Worm (Caenorhabditis elegans): Measurements from ENCODE around the gene Y43E12A.2.

The Y43E12A.2 gene

DNA sequence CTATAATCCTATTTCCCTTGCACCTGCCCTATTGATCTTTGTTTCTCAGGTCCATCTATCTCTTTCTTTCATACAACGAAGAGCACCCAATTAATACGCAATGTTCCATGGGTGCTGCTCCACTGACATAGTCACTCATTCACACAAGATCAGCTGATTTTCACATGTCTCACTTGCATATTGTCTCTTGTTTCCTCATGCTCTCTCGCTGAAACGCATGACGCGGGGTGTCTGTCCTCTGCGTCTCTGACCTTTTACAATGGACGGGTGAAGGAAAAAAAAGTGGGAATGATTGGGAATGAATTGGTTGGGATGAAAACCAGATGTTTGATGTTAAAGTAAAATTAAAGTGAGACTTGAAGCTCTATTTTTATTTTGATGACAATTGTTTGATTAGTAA is 46.5 kb upstream of the Y43E12A.2 start (continued):
- TF ChIP-seq aly-2 (tag; optimal IDR thresholded peaks at IDR 0.05) (no peak), egl-5 (tag; optimal IDR thresholded peaks at IDR 0.05) (peak; percentile 95), nhr-43 (tag; optimal IDR thresholded peaks at IDR 0.05; ENCODE audit: poor library complexity, severe bottlenecking) (peak; percentile 40), nhr-77 (tag; optimal IDR thresholded peaks at IDR 0.05) (no peak)

DNA sequence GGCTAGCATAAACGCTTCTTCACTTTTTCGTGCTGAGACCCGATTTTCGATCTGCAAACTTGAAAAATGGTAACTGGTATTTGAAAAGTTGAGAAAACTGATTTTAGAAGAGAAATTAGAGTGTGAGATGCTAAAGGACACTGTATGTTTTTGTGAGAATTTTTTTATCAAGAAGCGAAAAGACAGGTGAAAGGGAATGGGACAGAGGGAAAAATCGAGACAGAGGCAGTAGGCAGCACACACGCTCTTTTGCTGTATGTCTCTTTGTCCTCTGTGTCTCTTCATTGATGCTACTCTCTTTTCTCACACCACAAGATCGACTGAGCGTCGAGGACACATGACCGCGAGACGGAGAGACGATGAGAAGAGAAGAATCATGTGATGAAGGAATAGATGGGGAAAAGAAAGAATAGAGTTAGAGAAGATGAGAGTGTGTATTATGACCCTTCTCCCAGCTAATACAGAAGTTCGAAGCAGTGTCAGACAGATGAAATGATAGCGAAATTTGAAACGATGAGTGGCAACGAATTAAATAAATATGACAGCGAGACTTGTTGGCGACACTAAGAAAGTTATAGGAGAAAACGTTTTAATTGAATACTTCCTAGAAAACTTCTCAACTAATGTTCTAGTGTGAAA is 45.9 kb upstream of the Y43E12A.2 start, which contains the start of gene lgg-2:
Gene lgg-2, minus strand, starts transcription at position 51 of the 639 bp plus-strand sequence.
- TF ChIP-seq nhr-12 (tag; optimal IDR thresholded peaks at IDR 0.05) = no peak
- no peak for TF ChIP-seq ceh-9 (tag; optimal IDR thresholded peaks at IDR 0.05)
- TF ChIP-seq elt-3 (tag; optimal IDR thresholded peaks at IDR 0.05) = peak in 2 of 3 experiments; percentile 33 to 49
- peak; percentile 88 for TF ChIP-seq tbx-2 (tag; optimal IDR thresholded peaks at IDR 0.05)
- TF ChIP-seq fos-1 (tag; optimal IDR thresholded peaks at IDR 0.05) = peak; percentile 79
- TF ChIP-seq lsy-12 (tag; optimal IDR thresholded peaks at IDR 0.05) = peak; percentile 94
- no peak for TF ChIP-seq ceh-16 (tag; optimal IDR thresholded peaks at IDR 0.05)
- TF ChIP-seq hmg-11 (tag; optimal IDR thresholded peaks at IDR 0.05) = peak; percentile 78
- TF ChIP-seq ztf-4 (tag; optimal IDR thresholded peaks at IDR 0.05) = peak; percentile 93
- peak; percentile 95 for TF ChIP-seq pha-4 (tag; optimal IDR thresholded peaks at IDR 0.05)
- TF ChIP-seq nhr-77 (tag; optimal IDR thresholded peaks at IDR 0.05) = no peak
- no peak for TF ChIP-seq ZK546.5 (tag; optimal IDR thresholded peaks at IDR 0.05)
- TF ChIP-seq elt-2 (tag; optimal IDR thresholded peaks at IDR 0.05) = peak; percentile 92
- TF ChIP-seq elt-1 (tag; optimal IDR thresholded peaks at IDR 0.05) = peak; percentile 88
- TF ChIP-seq nhr-76 (tag; optimal IDR thresholded peaks at IDR 0.05) = no peak
- peak; percentile 67 for TF ChIP-seq lin-39 (tag; optimal IDR thresholded peaks at IDR 0.05)
- TF ChIP-seq lin-15B (tag; optimal IDR thresholded peaks at IDR 0.05) = peak; percentile 82
- TF ChIP-seq nhr-25 (tag; optimal IDR thresholded peaks at IDR 0.05) = peak; percentile 98
- TF ChIP-seq jun-1 (tag; optimal IDR thresholded peaks at IDR 0.05) = peak; percentile 95
- TF ChIP-seq egl-27 (tag; optimal IDR thresholded peaks at IDR 0.05) = peak; percentile 87
- peak; percentile 30 for TF ChIP-seq skn-1 (tag; optimal IDR thresholded peaks at IDR 0.05)
- peak; percentile 74 for TF ChIP-seq egl-5 (tag; optimal IDR thresholded peaks at IDR 0.05)
- no peak for TF ChIP-seq unc-39 (tag; optimal IDR thresholded peaks at IDR 0.05)
- peak; percentile 99 for TF ChIP-seq nhr-23 (tag; optimal IDR thresholded peaks at IDR 0.05)
- peak; percentile 63 for TF ChIP-seq ceh-82 (tag; optimal IDR thresholded peaks at IDR 0.05)
- no peak for TF ChIP-seq ztf-11 (tag; optimal IDR thresholded peaks at IDR 0.05)
- TF ChIP-seq eor-1 (tag; optimal IDR thresholded peaks at IDR 0.05) = peak in 1 of 2 experiments; percentile 63
- TF ChIP-seq aly-2 (tag; optimal IDR thresholded peaks at IDR 0.05) = no peak
- TF ChIP-seq unc-62 (GFP tag; optimal IDR thresholded peaks at IDR 0.05) = peak; percentile 94
- no peak for TF ChIP-seq sea-2 (GFP tag; optimal IDR thresholded peaks at IDR 0.05)
- TF ChIP-seq nhr-43 (tag; optimal IDR thresholded peaks at IDR 0.05; ENCODE audit: poor library complexity, severe bottlenecking) = peak; percentile 95
- TF ChIP-seq ama-1 (optimal IDR thresholded peaks at IDR 0.05) = peak; percentile 73
- TF ChIP-seq fkh-10 (GFP tag; optimal IDR thresholded peaks at IDR 0.05) = peak; percentile 44
- TF ChIP-seq fkh-2 (tag; optimal IDR thresholded peaks at IDR 0.05) = no peak
- no peak for TF ChIP-seq zag-1 (tag; optimal IDR thresholded peaks at IDR 0.05)
- TF ChIP-seq snpc-4 (tag; optimal IDR thresholded peaks at IDR 0.05) = peak; percentile 78
- TF ChIP-seq mdl-1 (tag; optimal IDR thresholded peaks at IDR 0.05) = peak; percentile 90
- peak; percentile 30 for TF ChIP-seq mml-1 (tag; optimal IDR thresholded peaks at IDR 0.05)
- TF ChIP-seq nfya-1 (tag; optimal IDR thresholded peaks at IDR 0.05; ENCODE audit: insufficient read depth) = peak; percentile 92
- TF ChIP-seq ceh-28 (tag; optimal IDR thresholded peaks at IDR 0.05) = peak; percentile 93
- peak; percentile 93 for TF ChIP-seq pqm-1 (tag; optimal IDR thresholded peaks at IDR 0.05)
- TF ChIP-seq nhr-237 (tag; optimal IDR thresholded peaks at IDR 0.05) = no peak
- peak; percentile 75 for TF ChIP-seq R02D3.7 (tag; optimal IDR thresholded peaks at IDR 0.05)
- peak; percentile 90 for TF ChIP-seq nhr-11 (tag; optimal IDR thresholded peaks at IDR 0.05)
